Worm (Caenorhabditis elegans) whole organism, L2 larva: Measurements from ENCODE around the gene sul-2.

Source experiments
- C34F6.9 ChIP-seq: fragments of 150-350 bp; optimal IDR thresholded peaks from 2 replicates; lab custom pipeline; 2014; ENCODE audit warnings: missing biosample characterization, missing genetic modification characterization
- F13H6.1 ChIP-seq: sonication (generic microtip); optimal IDR thresholded peaks from 2 replicates; lab custom pipeline; 2016; ENCODE audit warnings: missing genetic modification characterization, missing compliant biosample characterization
- R02D3.7 ChIP-seq: fragments of 150-350 bp; optimal IDR thresholded peaks from 2 replicates; lab custom pipeline; 2014; ENCODE audit warnings: missing biosample characterization, missing genetic modification characterization
- Y55F3AM.14 ChIP-seq: fragments of 200-800 bp; sonication (Bioruptor generic); optimal IDR thresholded peaks from 2 replicates; lab custom pipeline; 2018; ENCODE audit warnings: mild to moderate bottlenecking, missing genetic modification characterization, missing compliant biosample characterization
- ZK546.5 ChIP-seq: sonication (generic microtip); optimal IDR thresholded peaks from 2 replicates; lab custom pipeline; 2017; ENCODE audit warnings: missing biosample characterization, missing genetic modification characterization
- alr-1 ChIP-seq: fragments of 150-350 bp; optimal IDR thresholded peaks from 2 replicates; lab custom pipeline; 2014; ENCODE audit warnings: missing biosample characterization, missing genetic modification characterization
- aly-2 ChIP-seq: fragments of 150-350 bp; optimal IDR thresholded peaks from 2 replicates; lab custom pipeline; 2014; ENCODE audit warnings: missing biosample characterization, missing genetic modification characterization
- ama-1 ChIP-seq: fragments of 150-350 bp; optimal IDR thresholded peaks from 2 replicates; lab custom pipeline; 2018; ENCODE audit warnings: inconsistent platforms
- blmp-1 ChIP-seq: sonication (generic microtip); optimal IDR thresholded peaks from 2 replicates; lab custom pipeline; 2017; ENCODE audit warnings: missing genetic modification characterization, mild to moderate bottlenecking, missing compliant biosample characterization, antibody characterized with exemption, moderate library complexity; ENCODE audit not compliant: insufficient read depth
- ceh-16 ChIP-seq: fragments of 150-350 bp; optimal IDR thresholded peaks from 2 replicates; lab custom pipeline; 2014; ENCODE audit warnings: missing biosample characterization, missing genetic modification characterization
- ceh-82 ChIP-seq: fragments of 150-350 bp; optimal IDR thresholded peaks from 2 replicates; lab custom pipeline; 2014; ENCODE audit warnings: missing biosample characterization, missing genetic modification characterization
- crh-2 ChIP-seq: sonication (generic microtip); optimal IDR thresholded peaks from 2 replicates; lab custom pipeline; 2017; ENCODE audit warnings: missing biosample characterization, missing genetic modification characterization
- dmd-4 ChIP-seq: sonication (generic microtip); optimal IDR thresholded peaks from 2 replicates; lab custom pipeline; 2017; ENCODE audit warnings: missing biosample characterization, missing genetic modification characterization
- egl-27 ChIP-seq: sonication (generic microtip); optimal IDR thresholded peaks from 3 replicates; lab custom pipeline; 2017; ENCODE audit warnings: missing biosample characterization, missing genetic modification reagents, missing genetic modification characterization
- elt-1 ChIP-seq: fragments of 150-350 bp; optimal IDR thresholded peaks from 2 replicates; lab custom pipeline; 2014; ENCODE audit warnings: missing biosample characterization, missing genetic modification characterization
- elt-3 ChIP-seq: sonication (generic microtip); optimal IDR thresholded peaks from 2 replicates; lab custom pipeline; 2017; ENCODE audit warnings: missing biosample characterization, missing genetic modification characterization
- fos-1 ChIP-seq: fragments of 150-350 bp; optimal IDR thresholded peaks from 2 replicates; lab custom pipeline; 2014; ENCODE audit warnings: missing biosample characterization, missing genetic modification characterization
- gmeb-1 ChIP-seq: fragments of 150-350 bp; optimal IDR thresholded peaks from 2 replicates; lab custom pipeline; 2014; ENCODE audit warnings: missing biosample characterization, missing genetic modification characterization
- lin-11 ChIP-seq: fragments of 150-350 bp; sonication (generic microtip); optimal IDR thresholded peaks from 2 replicates; lab custom pipeline; 2014; ENCODE audit warnings: missing biosample characterization, missing genetic modification characterization, inconsistent platforms, mixed read lengths
- lin-39 ChIP-seq: fragments of 150-350 bp; optimal IDR thresholded peaks from 2 replicates; lab custom pipeline; 2014; ENCODE audit warnings: missing biosample characterization, missing genetic modification reagents, missing genetic modification characterization
- lsy-2 ChIP-seq, 2 experiments: fragments of 150-350 bp in 1 of 2; sonication (generic microtip) in 1 of 2; optimal IDR thresholded peaks; 2 replicates each; lab custom pipeline; 2014 to 2017; ENCODE audit warnings: missing biosample characterization in 2 of 2, missing genetic modification characterization in 2 of 2
- nhr-129 ChIP-seq: fragments of 150-350 bp; optimal IDR thresholded peaks from 2 replicates; lab custom pipeline; 2014; ENCODE audit warnings: missing biosample characterization, missing genetic modification characterization
- nhr-23 ChIP-seq: fragments of 150-350 bp; optimal IDR thresholded peaks from 2 replicates; lab custom pipeline; 2014; ENCODE audit warnings: missing biosample characterization, missing genetic modification reagents, missing genetic modification characterization
- nhr-77 ChIP-seq: fragments of 150-350 bp; optimal IDR thresholded peaks from 2 replicates; lab custom pipeline; 2014; ENCODE audit warnings: missing biosample characterization, missing genetic modification characterization
- peb-1 ChIP-seq: fragments of 150-350 bp; optimal IDR thresholded peaks from 2 replicates; lab custom pipeline; 2014; ENCODE audit warnings: missing biosample characterization, missing genetic modification characterization
- sem-4 ChIP-seq: fragments of 150-350 bp; optimal IDR thresholded peaks from 2 replicates; lab custom pipeline; 2014; ENCODE audit warnings: missing biosample characterization, missing genetic modification reagents, missing genetic modification characterization
- sma-3 ChIP-seq: sonication (generic microtip); optimal IDR thresholded peaks from 2 replicates; lab custom pipeline; 2016; ENCODE audit warnings: missing genetic modification reagents, missing genetic modification characterization, missing compliant biosample characterization
- sma-9 ChIP-seq, 2 experiments: fragments of 150-350 bp in 1 of 2; sonication (generic microtip) in 1 of 2; optimal IDR thresholded peaks; 2 replicates each; lab custom pipeline; 2014 to 2016; ENCODE audit warnings: missing genetic modification characterization in 2 of 2, mild to moderate bottlenecking in 1 of 2, missing biosample characterization in 1 of 2, missing compliant biosample characterization in 1 of 2, missing genetic modification reagents in 1 of 2, moderate library complexity in 1 of 2
- snpc-4 ChIP-seq: fragments of 150-350 bp; optimal IDR thresholded peaks from 2 replicates; lab custom pipeline; 2014; ENCODE audit warnings: missing biosample characterization, missing genetic modification characterization
- unc-39 ChIP-seq: fragments of 150-350 bp; optimal IDR thresholded peaks from 2 replicates; lab custom pipeline; 2014; ENCODE audit warnings: missing biosample characterization, missing genetic modification characterization
- zag-1 ChIP-seq: fragments of 150-350 bp; optimal IDR thresholded peaks from 2 replicates; lab custom pipeline; 2014; ENCODE audit warnings: missing biosample characterization, missing genetic modification characterization
- ztf-1 ChIP-seq: fragments of 200-800 bp; sonication (Bioruptor generic); conservative IDR thresholded peaks from 2 replicates; pipeline ENCODE4 v1.3.6; 2022; ENCODE audit warnings: missing genetic modification characterization, missing compliant biosample characterization
- ztf-4 ChIP-seq: fragments of 150-350 bp; optimal IDR thresholded peaks from 2 replicates; lab custom pipeline; 2014; ENCODE audit warnings: missing biosample characterization, missing genetic modification characterization

The sul-2 gene

DNA sequence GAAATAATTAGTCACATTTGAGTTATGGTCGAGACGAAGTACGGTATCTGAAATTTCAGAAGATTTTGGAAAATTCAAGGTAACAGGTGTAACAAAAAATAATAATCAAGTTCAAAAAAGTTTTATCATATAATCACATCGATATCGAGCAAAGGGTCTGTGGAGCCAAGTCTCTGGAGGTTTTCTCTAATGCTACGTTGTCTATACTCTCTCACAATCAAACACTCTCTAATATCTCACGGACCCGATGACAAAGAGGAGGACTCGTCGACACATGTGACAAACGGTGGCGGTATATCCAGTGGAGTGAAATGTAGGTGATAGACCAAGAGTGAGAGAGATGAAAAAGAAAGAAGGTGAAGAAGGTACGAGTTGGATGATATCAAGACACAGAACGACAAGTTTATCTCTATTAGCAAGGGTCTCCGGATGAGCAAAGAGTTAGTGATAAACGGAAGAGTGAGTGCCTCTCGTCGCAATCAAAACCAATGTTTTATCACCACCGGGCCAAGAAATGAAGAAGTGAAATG is 38.4 kb downstream of the sul-2 start, which contains the start of gene F20D6.10:
TSS of gene F20D6.10 (minus strand) at position 51 of the 530 bp plus-strand sequence.
- TF ChIP-seq blmp-1 (tag; lab: Kevin White, UChicago): no peak
- TF ChIP-seq nhr-129 (tag; lab: Kevin White, UChicago): peak; percentile 56
- TF ChIP-seq F13H6.1 (tag; lab: Kevin White, UChicago): peak; percentile 54
- no peak for TF ChIP-seq snpc-4 (tag; lab: Kevin White, UChicago)
- TF ChIP-seq lsy-2 (tag; optimal IDR thresholded peaks at IDR 0.05; lab: Kevin White, UChicago): peak in 1 of 2 experiments; percentile 27
- TF ChIP-seq sma-9 (GFP tag; optimal IDR thresholded peaks at IDR 0.05; lab: Kevin White, UChicago): peak; percentile 30
- no peak for TF ChIP-seq sma-9 (tag; optimal IDR thresholded peaks at IDR 0.05; lab: Kevin White, UChicago)

DNA sequence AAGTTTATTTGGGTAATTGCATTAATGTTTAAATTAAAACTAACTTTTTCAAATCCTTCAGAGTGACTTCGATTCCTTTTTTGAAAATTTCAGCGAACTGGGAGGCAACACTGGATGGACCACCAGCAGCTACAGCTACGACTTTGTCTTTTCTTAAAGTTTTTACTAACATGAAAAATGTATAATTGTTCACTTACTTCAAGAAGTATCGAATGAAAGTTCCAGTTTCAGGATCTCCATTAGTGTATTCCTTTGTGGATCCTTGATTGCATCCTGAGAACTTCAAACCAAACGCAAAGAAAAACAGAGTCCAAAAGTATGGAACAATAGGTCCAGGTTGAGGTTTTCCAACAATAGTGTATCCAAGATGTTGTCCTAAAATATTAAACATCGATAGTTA is 39.4 kb downstream of the sul-2 start:
- TF ChIP-seq ceh-16 (no peak), ZK546.5 (tag; lab: Kevin White, UChicago) (no peak), lsy-2 (tag; optimal IDR thresholded peaks at IDR 0.05; lab: Kevin White, UChicago) (no peak), nhr-23 (tag; lab: Kevin White, UChicago) (no peak), Y55F3AM.14 (GFP tag; lab: Kevin White, UChicago) (no peak), C34F6.9 (tag; lab: Kevin White, UChicago) (no peak), sma-3 (GFP tag; lab: Kevin White, UChicago) (no peak), zag-1 (tag; lab: Kevin White, UChicago) (no peak), elt-1 (tag; lab: Kevin White, UChicago) (no peak), ztf-4 (no peak), lin-11 (tag; lab: Kevin White, UChicago) (no peak), alr-1 (tag; lab: Kevin White, UChicago) (no peak)

DNA sequence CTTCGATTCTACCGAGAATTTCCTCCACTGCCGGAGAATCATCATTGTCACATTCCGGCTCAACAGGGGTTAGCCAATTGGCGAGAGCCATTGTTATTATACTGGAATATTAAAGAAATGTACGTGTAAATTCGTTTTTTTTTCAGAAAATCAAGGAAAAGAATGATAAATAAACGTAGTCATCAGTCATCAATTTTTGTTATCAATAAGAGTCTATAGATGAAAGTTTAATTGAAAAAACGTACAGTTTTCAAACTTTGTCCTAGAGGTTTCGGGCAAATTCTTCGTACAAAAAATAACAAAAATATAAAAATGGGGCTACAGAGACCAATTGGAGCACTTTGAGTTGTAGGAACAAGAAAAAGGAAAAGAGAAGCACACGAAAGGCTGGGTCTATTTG is 41.4 kb downstream of the sul-2 start, which contains the start of gene F20D6.11:
TSS of gene F20D6.11 (minus strand) at position 101 of the 400 bp plus-strand sequence.
- TF ChIP-seq ceh-82 (tag; lab: Kevin White, UChicago) (no peak), sem-4 (tag; lab: Kevin White, UChicago) (no peak), R02D3.7 (no peak), egl-27 (tag; lab: Kevin White, UChicago) (no peak), ztf-1 (GFP tag; lab: Robert Waterston, UW) (no peak), lin-39 (no peak), dmd-4 (tag; lab: Kevin White, UChicago) (no peak), unc-39 (tag; lab: Kevin White, UChicago) (no peak), aly-2 (no peak), nhr-77 (tag; lab: Kevin White, UChicago) (no peak), crh-2 (tag; lab: Kevin White, UChicago) (no peak), sma-3 (GFP tag; lab: Kevin White, UChicago) (no peak), blmp-1 (tag; lab: Kevin White, UChicago) (no peak), peb-1 (tag; lab: Kevin White, UChicago) (no peak)
- TF ChIP-seq, all 48 proteins: peak for 0

DNA sequence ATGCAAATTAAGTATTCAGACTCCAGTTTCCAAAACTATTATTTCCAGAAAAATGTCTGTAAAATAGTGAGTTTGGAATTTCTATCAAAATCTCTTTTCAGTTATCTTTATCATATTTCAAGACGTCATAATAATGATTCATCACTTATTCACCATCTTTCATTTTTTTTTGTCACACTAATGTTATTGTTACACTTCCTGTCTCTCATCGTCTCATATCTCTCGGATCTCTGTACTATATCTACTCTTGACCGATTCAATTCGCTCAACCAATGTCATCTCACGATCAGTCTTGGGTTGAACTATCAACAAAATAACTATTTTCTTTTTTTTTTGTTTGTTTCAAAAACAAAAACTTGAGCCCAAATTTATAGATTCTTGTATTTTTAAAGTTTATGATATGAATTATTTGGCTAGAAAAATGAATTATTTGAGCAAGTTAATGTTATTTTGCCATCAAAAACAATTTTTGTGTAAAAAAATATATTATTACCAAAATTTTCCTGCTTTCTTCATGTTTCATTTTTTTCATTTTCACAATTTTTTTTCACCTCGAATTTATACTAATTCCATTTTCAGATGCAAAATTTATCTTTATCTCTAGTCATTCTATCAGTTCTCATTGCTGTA is 43.8 kb downstream of the sul-2 start, which contains the start of gene cri-2:
TSS of gene cri-2 (plus strand) at position 580 of the 630 bp plus-strand sequence.
- TF ChIP-seq elt-3 (tag; lab: Kevin White, UChicago) (no peak), lsy-2 (tag; optimal IDR thresholded peaks at IDR 0.05; lab: Kevin White, UChicago) (peak in 1 of 2 experiments; percentile 19), ztf-4 (no peak), sma-3 (GFP tag; lab: Kevin White, UChicago) (peak; percentile 27), sem-4 (tag; lab: Kevin White, UChicago) (peak; percentile 36), ceh-16 (no peak), ama-1 (no peak), sma-9 (GFP tag; optimal IDR thresholded peaks at IDR 0.05; lab: Kevin White, UChicago) (peak; percentile 18), sma-9 (tag; optimal IDR thresholded peaks at IDR 0.05; lab: Kevin White, UChicago) (no peak), gmeb-1 (tag; lab: Kevin White, UChicago) (no peak), fos-1 (tag; lab: Kevin White, UChicago) (peak; percentile 56)
